Fruit fly (Drosophila melanogaster) whole organism: ENCODE measurements around the gene slow.

Source experiments
- CG8478 ChIP-seq: fragments of >200 bp; optimal IDR thresholded peaks from 2 replicates; lab custom pipeline; 2018; ENCODE audit warnings: inconsistent platforms
- Dll ChIP-seq: fragments of >200 bp; optimal IDR thresholded peaks from 2 replicates; lab custom pipeline; 2017
- EcR ChIP-seq, 2 experiments: fragments of >200 bp; optimal IDR thresholded peaks; 2 replicates each; lab custom pipeline; 2017; ENCODE audit warnings: missing biosample characterization in 2 of 2, missing genetic modification characterization in 2 of 2, missing genetic modification reagents in 2 of 2
- pan ChIP-seq: fragments of >200 bp; optimal IDR thresholded peaks from 2 replicates; lab custom pipeline; 2017
- usp ChIP-seq: fragments of >200 bp; optimal IDR thresholded peaks from 2 replicates; lab custom pipeline; 2017; ENCODE audit warnings: missing biosample characterization, missing genetic modification characterization, mixed read lengths

- no peak for TF ChIP-seq usp (GFP tag; lab: Kevin White, UChicago)
- TF ChIP-seq pan (lab: Kevin White, UChicago), result no peak
- TF ChIP-seq Dll (lab: Kevin White, UChicago), result no peak
- TF ChIP-seq EcR (GFP tag; optimal IDR thresholded peaks at IDR 0.05; lab: Kevin White, UChicago), result no peak
- TF ChIP-seq CG8478 (lab: Kevin White, UChicago), result no peak
These were observed 42.3 kb downstream of the slow start for dm6 chr3L:4426581-4426980.
